Worm (Caenorhabditis elegans) whole organism, mixed stage, embryonic: ENCODE results near the gene rpb-4.

Source experiments
- M03D4.4 ChIP-seq: sonication (generic microtip); optimal IDR thresholded peaks from 2 replicates; lab custom pipeline; 2017; ENCODE audit warnings: mild to moderate bottlenecking, missing genetic modification characterization, missing compliant biosample characterization
- bed-3 ChIP-seq: fragments of 200-800 bp; sonication (Bioruptor generic); optimal IDR thresholded peaks from 3 replicates; lab custom pipeline; 2018; ENCODE audit warnings: mild to moderate bottlenecking, missing genetic modification characterization, moderate library complexity, missing compliant biosample characterization
- blmp-1 ChIP-seq: fragments of 150-350 bp; optimal IDR thresholded peaks from 2 replicates; lab custom pipeline; 2014; ENCODE audit warnings: missing biosample characterization, missing genetic modification characterization
- ceh-43 ChIP-seq: fragments of 200-800 bp; sonication (Bioruptor generic); optimal IDR thresholded peaks from 2 replicates; lab custom pipeline; 2018; ENCODE audit warnings: mild to moderate bottlenecking, missing genetic modification characterization, moderate library complexity, missing compliant biosample characterization
- ceh-83 ChIP-seq: fragments of 200-800 bp; sonication (Bioruptor generic); optimal IDR thresholded peaks from 2 replicates; lab custom pipeline; 2018; ENCODE audit warnings: mild to moderate bottlenecking, missing genetic modification characterization, missing compliant biosample characterization
- ces-1 ChIP-seq: fragments of 150-350 bp; optimal IDR thresholded peaks from 2 replicates; lab custom pipeline; 2014; ENCODE audit warnings: missing biosample characterization, missing genetic modification reagents, missing genetic modification characterization
- drap-1 ChIP-seq: fragments of 200-800 bp; sonication (Bioruptor generic); optimal IDR thresholded peaks from 3 replicates; lab custom pipeline; 2018; ENCODE audit warnings: mild to moderate bottlenecking, missing genetic modification characterization, missing compliant biosample characterization
- flh-1 ChIP-seq: fragments of 200-800 bp; sonication (Bioruptor generic); optimal IDR thresholded peaks from 2 replicates; lab custom pipeline; 2018; ENCODE audit warnings: mild to moderate bottlenecking, missing genetic modification characterization, moderate library complexity, missing compliant biosample characterization
- hlh-1 ChIP-seq: fragments of 150-350 bp; optimal IDR thresholded peaks from 2 replicates; lab custom pipeline; 2014; ENCODE audit warnings: missing biosample characterization, missing genetic modification reagents, missing genetic modification characterization
- lin-32 ChIP-seq: fragments of 200-800 bp; sonication (Bioruptor generic); optimal IDR thresholded peaks from 2 replicates; lab custom pipeline; 2018; ENCODE audit warnings: mild to moderate bottlenecking, missing genetic modification characterization, missing compliant biosample characterization
- lsy-2 ChIP-seq: fragments of 150-350 bp; optimal IDR thresholded peaks from 2 replicates; lab custom pipeline; 2014; ENCODE audit warnings: missing biosample characterization, missing genetic modification characterization
- mab-5 ChIP-seq: fragments of 150-350 bp; optimal IDR thresholded peaks from 2 replicates; lab custom pipeline; 2014; ENCODE audit warnings: missing biosample characterization, missing genetic modification characterization
- mep-1 ChIP-seq: fragments of 150-350 bp; optimal IDR thresholded peaks from 2 replicates; lab custom pipeline; 2017; ENCODE audit warnings: missing biosample characterization, missing genetic modification reagents, missing genetic modification characterization, inconsistent platforms
- mls-2 ChIP-seq: sonication (generic microtip); optimal IDR thresholded peaks from 2 replicates; lab custom pipeline; 2016; ENCODE audit warnings: mild to moderate bottlenecking, missing genetic modification characterization, moderate library complexity, missing compliant biosample characterization
- nhr-12 ChIP-seq: fragments of 150-350 bp; optimal IDR thresholded peaks from 2 replicates; lab custom pipeline; 2014; ENCODE audit warnings: missing biosample characterization, missing genetic modification characterization
- nhr-2 ChIP-seq: fragments of 150-350 bp; optimal IDR thresholded peaks from 2 replicates; lab custom pipeline; 2014; ENCODE audit warnings: missing biosample characterization, missing genetic modification characterization
- nhr-237 ChIP-seq: fragments of 150-350 bp; optimal IDR thresholded peaks from 2 replicates; lab custom pipeline; 2014; ENCODE audit warnings: missing biosample characterization, missing genetic modification characterization
- nhr-28 ChIP-seq: fragments of 150-350 bp; optimal IDR thresholded peaks from 2 replicates; lab custom pipeline; 2014; ENCODE audit warnings: missing biosample characterization, missing genetic modification characterization
- nhr-76 ChIP-seq: sonication (generic microtip); optimal IDR thresholded peaks from 2 replicates; lab custom pipeline; 2017; ENCODE audit warnings: missing biosample characterization, missing genetic modification characterization
- pha-4 ChIP-seq: fragments of 150-350 bp; optimal IDR thresholded peaks from 2 replicates; lab custom pipeline; 2018; ENCODE audit warnings: missing biosample characterization, missing genetic modification reagents, missing genetic modification characterization
- sptf-1 ChIP-seq: sonication (generic microtip); optimal IDR thresholded peaks from 2 replicates; lab custom pipeline; 2017; ENCODE audit warnings: mild to moderate bottlenecking, missing genetic modification characterization, moderate library complexity, missing compliant biosample characterization
- tbx-8 ChIP-seq: fragments of 200-800 bp; sonication (Bioruptor generic); optimal IDR thresholded peaks from 2 replicates; lab custom pipeline; 2018; ENCODE audit warnings: mild to moderate bottlenecking, missing genetic modification characterization, moderate library complexity, missing compliant biosample characterization
- unc-120 ChIP-seq: sonication (generic microtip); optimal IDR thresholded peaks from 2 replicates; lab custom pipeline; 2017; ENCODE audit warnings: missing genetic modification characterization, missing compliant biosample characterization; ENCODE audit not compliant: poor library complexity, severe bottlenecking
- unc-39 ChIP-seq: fragments of 150-350 bp; optimal IDR thresholded peaks from 2 replicates; lab custom pipeline; 2014; ENCODE audit warnings: missing biosample characterization, missing genetic modification characterization
- unc-62 ChIP-seq: fragments of 150-350 bp; optimal IDR thresholded peaks from 2 replicates; lab custom pipeline; 2014; ENCODE audit warnings: missing biosample characterization, missing genetic modification reagents, missing genetic modification characterization
- ztf-11 ChIP-seq: fragments of 150-350 bp; optimal IDR thresholded peaks from 2 replicates; lab custom pipeline; 2014; ENCODE audit warnings: missing biosample characterization, missing genetic modification characterization

Gene rpb-4

DNA sequence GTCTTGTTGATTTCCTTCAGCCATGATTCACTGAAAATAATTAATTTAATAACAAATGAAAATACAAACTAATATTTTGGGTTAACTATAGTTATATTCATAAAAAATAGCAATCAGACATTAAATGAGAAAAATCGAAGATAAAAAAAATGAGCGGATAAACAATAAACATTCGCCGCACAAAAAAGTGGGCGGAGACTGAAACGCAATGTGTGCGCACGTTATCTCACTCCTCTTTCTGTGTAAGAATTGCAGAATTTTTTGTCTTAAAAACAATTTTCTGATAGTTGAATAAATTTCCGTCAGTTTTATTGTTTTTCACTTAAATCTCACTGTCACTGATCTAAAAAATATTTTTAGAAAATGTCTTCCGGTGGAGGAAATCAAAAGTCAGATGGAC lies at the start of gene rpb-4, which contains the start of gene mtch-1:
TSS of gene rpb-4 (plus strand) at position 353 of the 400 bp plus-strand sequence.
TSS of gene mtch-1 (minus strand) at position 24 of the 400 bp plus-strand sequence.
- no peak for TF ChIP-seq nhr-2 (tag; lab: Kevin White, UChicago)
- peak; percentile 21 for TF ChIP-seq hlh-1 (tag; lab: Kevin White, UChicago)
- peak; percentile 58 for TF ChIP-seq mep-1 (tag; lab: Kevin White, UChicago)
- peak; percentile 3 for TF ChIP-seq ces-1
- peak; percentile 29 for TF ChIP-seq lsy-2

DNA sequence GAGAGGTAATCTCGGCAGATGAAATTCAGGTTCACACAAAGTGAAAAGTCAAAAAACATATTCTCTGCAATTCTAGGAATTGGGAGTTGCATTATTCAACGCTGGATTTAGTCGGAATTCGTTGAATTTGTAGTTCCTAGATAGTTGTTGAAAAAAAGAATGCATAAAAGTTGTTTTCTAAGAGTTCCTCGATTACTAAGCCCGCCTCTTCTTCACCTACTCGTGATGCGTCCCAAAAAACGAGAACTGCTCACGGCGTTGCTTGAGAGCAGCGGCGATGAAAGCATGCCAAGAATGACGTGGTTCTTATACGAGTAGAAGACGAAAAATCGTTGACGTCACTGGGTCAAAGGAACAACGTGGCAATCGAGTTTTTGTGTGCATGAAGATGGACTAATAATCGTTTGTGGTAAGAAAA lies 49.2 kb upstream of the rpb-4 start:
- TF ChIP-seq M03D4.4 (tag; lab: Kevin White, UChicago): no peak
- TF ChIP-seq ztf-11 (tag; lab: Kevin White, UChicago): no peak
- TF ChIP-seq unc-39: no peak
- no peak for TF ChIP-seq blmp-1 (tag; lab: Kevin White, UChicago)
- TF ChIP-seq drap-1 (GFP tag; lab: Kevin White, UChicago): no peak

DNA sequence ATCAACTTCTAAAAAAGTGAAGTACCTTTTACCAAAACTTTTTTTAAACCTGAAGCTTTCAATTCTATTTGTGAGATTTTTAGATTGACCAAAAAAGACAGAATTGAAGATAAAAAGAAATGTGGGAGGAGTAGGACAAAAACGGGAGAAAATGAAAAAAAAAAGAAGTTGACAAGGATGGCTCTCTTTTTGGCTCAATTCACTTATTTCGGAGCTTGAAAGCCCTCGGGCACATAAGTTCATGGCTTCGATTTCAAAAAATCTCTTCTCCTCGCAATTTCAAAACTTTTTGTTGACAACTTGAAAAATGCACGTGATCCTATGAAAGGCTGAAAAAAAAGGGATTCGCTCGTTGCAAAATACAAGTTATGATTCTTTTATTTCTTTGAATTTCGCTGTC lies 48.1 kb upstream of the rpb-4 start:
- TF ChIP-seq ceh-83 (GFP tag; lab: Kevin White, UChicago): no peak
- peak; percentile 32 for TF ChIP-seq ces-1

DNA sequence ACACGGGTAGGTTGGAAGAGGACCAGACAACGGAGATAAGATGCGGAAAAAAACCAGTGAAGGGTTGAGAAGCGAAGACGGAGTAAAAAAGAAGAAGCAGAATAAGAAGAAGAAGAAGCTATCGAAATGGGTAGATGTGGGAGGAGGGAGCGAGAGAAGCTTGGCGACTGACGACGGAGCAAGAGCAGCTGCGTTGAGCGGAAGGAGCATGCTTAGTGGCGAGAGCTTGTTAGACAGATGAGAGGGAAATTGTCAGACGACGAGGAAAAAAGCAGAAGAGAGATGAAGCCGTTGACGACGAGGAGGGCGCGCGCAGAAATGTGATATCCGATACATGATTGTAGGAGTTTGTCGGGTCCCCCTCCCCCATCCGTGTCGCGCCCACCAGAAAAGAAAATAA lies 47.3 kb upstream of the rpb-4 start:
- no peak for TF ChIP-seq nhr-12
- no peak for TF ChIP-seq ztf-11 (tag; lab: Kevin White, UChicago)
- peak; percentile 20 for TF ChIP-seq unc-120
- peak; percentile 47 for TF ChIP-seq ces-1
- no peak for TF ChIP-seq nhr-2 (tag; lab: Kevin White, UChicago)
- no peak for TF ChIP-seq mab-5 (tag; lab: Kevin White, UChicago)
- peak; percentile 12 for TF ChIP-seq hlh-1 (tag; lab: Kevin White, UChicago)
- no peak for TF ChIP-seq lin-32 (GFP tag; lab: Kevin White, UChicago)
- TF ChIP-seq unc-62 (GFP tag; lab: Kevin White, UChicago): peak; percentile 11

DNA sequence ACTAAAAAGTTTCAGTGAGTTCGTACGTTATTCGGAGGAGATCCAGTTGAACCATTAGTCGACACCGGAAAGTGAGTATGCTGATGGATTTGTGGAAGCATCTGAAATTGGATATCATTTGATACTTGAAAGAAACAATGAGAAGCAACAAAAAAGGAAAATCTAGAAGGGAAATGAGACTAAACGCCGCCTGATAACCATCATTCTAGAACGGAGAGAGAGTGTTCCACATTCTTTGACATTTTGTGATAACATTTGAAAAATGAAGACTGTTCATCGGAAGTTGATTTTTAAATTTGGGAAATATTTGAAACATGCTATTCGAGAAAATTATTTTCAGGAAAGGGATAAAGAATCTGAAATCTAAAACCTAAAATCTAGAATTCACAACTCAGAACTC lies 43.1 kb upstream of the rpb-4 start, which contains the start of gene npax-1:
TSS of gene npax-1 (minus strand) at position 101 of the 400 bp plus-strand sequence.
- no peak for TF ChIP-seq mls-2 (tag; lab: Kevin White, UChicago)
- TF ChIP-seq hlh-1 (tag; lab: Kevin White, UChicago): no peak
- no peak for TF ChIP-seq lsy-2
- TF ChIP-seq flh-1 (GFP tag; lab: Kevin White, UChicago): no peak
- no peak for TF ChIP-seq unc-120
- TF ChIP-seq nhr-237 (tag; lab: Kevin White, UChicago): no peak
- no peak for TF ChIP-seq pha-4 (tag; lab: Kevin White, UChicago)
- no peak for TF ChIP-seq nhr-28 (tag; lab: Kevin White, UChicago)
- TF ChIP-seq ceh-83 (GFP tag; lab: Kevin White, UChicago): no peak
- no peak for TF ChIP-seq sptf-1 (tag; lab: Kevin White, UChicago)
- no peak for TF ChIP-seq tbx-8

DNA sequence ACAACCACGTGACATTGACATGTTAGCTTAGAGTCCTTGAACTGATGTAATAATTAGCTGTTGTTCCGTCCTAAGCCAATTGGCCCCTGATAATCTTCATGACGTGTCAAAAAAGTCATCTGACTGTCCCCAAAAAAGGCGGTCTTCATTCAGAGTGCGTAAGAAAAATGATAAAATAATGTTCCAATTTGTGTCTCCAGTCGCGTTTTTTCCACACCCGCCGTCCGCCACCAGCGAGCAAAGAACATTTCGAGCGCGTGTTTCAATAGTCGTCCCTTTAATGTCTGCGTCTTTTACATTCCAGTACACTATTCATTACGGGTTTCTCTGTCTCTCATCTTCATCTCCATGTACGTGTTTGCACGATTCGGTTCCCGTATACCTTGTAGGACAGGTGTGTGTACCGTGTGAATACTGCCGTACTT lies 36.8 kb upstream of the rpb-4 start:
- TF ChIP-seq bed-3 (GFP tag; lab: Kevin White, UChicago): no peak
- no peak for TF ChIP-seq blmp-1 (tag; lab: Kevin White, UChicago)
- TF ChIP-seq ces-1: no peak
- TF ChIP-seq ceh-43 (GFP tag; lab: Kevin White, UChicago): no peak
- TF ChIP-seq tbx-8: no peak
- no peak for TF ChIP-seq nhr-12
- no peak for TF ChIP-seq ceh-83 (GFP tag; lab: Kevin White, UChicago)
- peak; percentile 50 for TF ChIP-seq mep-1 (tag; lab: Kevin White, UChicago)
- peak; percentile 27 for TF ChIP-seq pha-4 (tag; lab: Kevin White, UChicago)

DNA sequence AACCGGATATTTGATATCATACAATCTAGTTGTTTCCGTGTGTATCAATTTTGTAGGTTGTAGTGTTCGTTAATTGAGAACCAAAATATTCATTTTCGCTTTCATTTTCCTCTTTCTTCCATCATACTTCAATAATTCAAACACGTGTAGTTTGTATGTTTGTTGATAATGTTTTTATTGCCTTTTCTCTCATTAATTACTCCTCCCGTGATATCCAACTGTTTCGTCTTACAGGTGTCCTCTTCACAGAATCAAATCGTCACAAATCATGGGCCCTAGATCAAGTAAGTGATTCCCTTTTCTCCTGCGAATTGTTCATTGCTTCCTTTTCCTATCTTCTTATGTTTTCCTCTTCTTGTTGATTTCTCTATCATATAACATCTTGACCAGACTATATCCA lies 35.3 kb upstream of the rpb-4 start, which contains the start of gene nhr-21:
TSS of gene nhr-21 (plus strand) at position 235 of the 400 bp plus-strand sequence.
- TF ChIP-seq nhr-28 (tag; lab: Kevin White, UChicago) (no peak), unc-62 (GFP tag; lab: Kevin White, UChicago) (peak; percentile 47), nhr-76 (tag; lab: Kevin White, UChicago) (no peak)
